Fruit fly (Drosophila melanogaster): ENCODE measurements around the gene CG12236.

The CG12236 gene

DNA sequence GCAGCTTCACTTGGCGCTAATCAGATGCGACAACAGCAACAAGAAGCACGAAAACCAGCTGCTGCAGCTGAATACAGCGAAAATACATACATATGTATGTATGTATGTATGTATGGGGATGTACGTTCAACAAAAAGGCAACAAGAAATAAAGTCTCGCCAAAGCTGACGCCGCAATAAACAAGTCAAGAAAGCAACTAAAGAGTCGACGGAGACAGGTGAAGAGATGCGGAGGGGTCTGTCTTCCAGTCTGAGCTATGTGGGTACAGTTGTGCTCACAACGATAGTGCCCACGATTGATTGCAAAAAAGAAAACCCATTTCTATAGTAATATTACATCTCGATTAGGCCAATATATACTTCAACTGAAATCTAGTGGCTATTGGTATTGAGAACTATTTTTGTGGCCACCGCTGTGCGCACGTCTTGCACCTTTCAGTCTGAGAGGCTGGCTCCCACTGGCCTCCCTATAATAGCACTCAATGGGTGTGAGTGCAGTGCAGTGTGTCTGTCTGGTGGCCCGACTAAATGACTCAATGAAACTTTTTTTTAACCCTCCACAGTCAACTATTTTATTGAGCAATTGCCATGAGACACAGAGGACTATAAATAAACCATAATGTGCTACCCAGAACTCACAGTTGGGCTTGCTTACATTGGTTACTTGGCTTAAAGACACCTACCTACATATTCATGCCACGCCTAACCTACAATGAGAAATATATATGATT lies 11.9 kb upstream of the CG12236 start (continued):
- TF ChIP-seq twi (tag; optimal IDR thresholded peaks at IDR 0.05) = peak; percentile 67
- TF ChIP-seq onecut (GFP tag; IDR thresholded peaks at IDR 0.05) = peak; percentile 87
- TF ChIP-seq danr (GFP tag; IDR thresholded peaks at IDR 0.05) = peak; percentile 75
- TF ChIP-seq gfzf (GFP tag; optimal IDR thresholded peaks at IDR 0.05) = peak; percentile 5
- no peak for TF ChIP-seq Doc3 (GFP tag; IDR thresholded peaks at IDR 0.05; ENCODE audit: partially characterized antibody)
- TF ChIP-seq gcm2 (GFP tag; optimal IDR thresholded peaks at IDR 0.05) = peak; percentile 74

- no peak for TF ChIP-seq usp (GFP tag; optimal IDR thresholded peaks at IDR 0.05)
- TF ChIP-seq CG2120 (GFP tag; optimal IDR thresholded peaks at IDR 0.05) = peak; percentile 46
- TF ChIP-seq CG13287 (GFP tag; IDR thresholded peaks at IDR 0.05; ENCODE audit: partially characterized antibody) = no peak
- TF ChIP-seq pros (GFP tag; optimal IDR thresholded peaks at IDR 0.05) = peak; percentile 55
- TF ChIP-seq CG11695 (GFP tag; IDR thresholded peaks at IDR 0.05) = peak; percentile 47; the same call in 1 of the 3 replicates
- no peak for TF ChIP-seq CG7271 (tag; optimal IDR thresholded peaks at IDR 0.05)
- TF ChIP-seq CG6175 (GFP tag; IDR thresholded peaks at IDR 0.05) = no peak
- TF ChIP-seq Drgx (GFP tag; IDR thresholded peaks at IDR 0.05) = peak; percentile 53; the same call in 1 of the 2 replicates
- peak; percentile 35 for TF ChIP-seq CG7839 (tag; optimal IDR thresholded peaks at IDR 0.05)
- no peak for TF ChIP-seq croc (GFP tag; conservative IDR thresholded peaks at IDR 0.05)
- TF ChIP-seq stc (GFP tag; IDR thresholded peaks at IDR 0.05) = no peak
- TF ChIP-seq Antp (GFP tag; optimal IDR thresholded peaks at IDR 0.05) = no peak
- no peak for TF ChIP-seq Lim3 (GFP tag; IDR thresholded peaks at IDR 0.05)
- no peak for TF ChIP-seq CG12236 (GFP tag; optimal IDR thresholded peaks at IDR 0.05)
- peak; percentile 22 for TF ChIP-seq unpg (GFP tag; optimal IDR thresholded peaks at IDR 0.05)
- peak; percentile 8 for TF ChIP-seq ind (GFP tag; optimal IDR thresholded peaks at IDR 0.05)
- TF ChIP-seq CG8359 (GFP tag; optimal IDR thresholded peaks at IDR 0.05; ENCODE audit: borderline replicate concordance) = no peak
- no peak for TF ChIP-seq Dek (tag; optimal IDR thresholded peaks at IDR 0.05)
- TF ChIP-seq Hr51 (GFP tag; optimal IDR thresholded peaks at IDR 0.05) = peak in 1 of 2 experiments; percentile 24
- peak; percentile 31 for TF ChIP-seq CG17359 (tag; optimal IDR thresholded peaks at IDR 0.05)
- no peak for TF ChIP-seq TFAM (GFP tag; optimal IDR thresholded peaks at IDR 0.05)
- TF ChIP-seq E2f1 (GFP tag; IDR thresholded peaks at IDR 0.05) = 0 out of 2 replicates have a peak, but pooled peaks have one; percentile 38
- no peak for TF ChIP-seq gcm (GFP tag; optimal IDR thresholded peaks at IDR 0.05)
- TF ChIP-seq fd96Cb (tag; optimal IDR thresholded peaks at IDR 0.05) = peak; percentile 11
- peak; percentile 44 for TF ChIP-seq HLH54F (GFP tag; optimal IDR thresholded peaks at IDR 0.05)
- peak; percentile 20; the same call in 1 of the 3 replicates for TF ChIP-seq tgo (GFP tag; IDR thresholded peaks at IDR 0.05)
- peak; percentile 59; the same call in 1 of the 2 replicates for TF ChIP-seq CG17328 (GFP tag; IDR thresholded peaks at IDR 0.05)
- peak; percentile 7 for TF ChIP-seq CoRest (tag; optimal IDR thresholded peaks at IDR 0.05)
- no peak for TF ChIP-seq Eip74EF (GFP tag; optimal IDR thresholded peaks at IDR 0.05)
- no peak for TF ChIP-seq abd-A (tag; optimal IDR thresholded peaks at IDR 0.05)
- no peak for TF ChIP-seq hkb (optimal IDR thresholded peaks at IDR 0.05)
- TF ChIP-seq hkb (GFP tag; IDR thresholded peaks at IDR 0.05) = peak; percentile 28; the same call in 1 of the 2 replicates
- peak; percentile 48 for TF ChIP-seq CG10366 (GFP tag; IDR thresholded peaks at IDR 0.05)
- TF ChIP-seq Awh (GFP tag; IDR thresholded peaks at IDR 0.05) = 0 out of 2 replicates have a peak, but pooled peaks have one; percentile 28
- no peak for TF ChIP-seq CG7987 (GFP tag; optimal IDR thresholded peaks at IDR 0.05)
- no peak for TF ChIP-seq CG2129 (GFP tag; IDR thresholded peaks at IDR 0.05; ENCODE audit: partially characterized antibody)
- TF ChIP-seq CG14965 (GFP tag; optimal IDR thresholded peaks at IDR 0.05; ENCODE audit: borderline replicate concordance) = no peak
- TF ChIP-seq Bteb2 (GFP tag; optimal IDR thresholded peaks at IDR 0.05) = peak; percentile 17
- peak; percentile 75 for TF ChIP-seq Ets65A (GFP tag)
Measured at dm6 chrX:5896809-5897700, 10.9 kb upstream of the CG12236 start.

Measured in whole organism, embryonic.